Fruit fly (Drosophila melanogaster) whole organism, embryonic: ENCODE measurements around the gene CG3224.

ENCODE experiments used
- Bdp1 ChIP-seq: fragments of 200-800 bp; sonication (Bioruptor generic); optimal IDR thresholded peaks from 3 replicates; lab custom pipeline; 2016; ENCODE audit warnings: missing biosample characterization, missing genetic modification characterization
- CG10147 ChIP-seq: fragments of 200-800 bp; sonication (Bioruptor generic); optimal IDR thresholded peaks from 2 replicates; lab custom pipeline; 2019; ENCODE audit warnings: missing biosample characterization, mild to moderate bottlenecking, missing genetic modification characterization, moderate library complexity
- CG10267 ChIP-seq: fragments of 200-800 bp; sonication (Bioruptor generic); optimal IDR thresholded peaks from 2 replicates; lab custom pipeline; 2018; ENCODE audit warnings: missing biosample characterization, mild to moderate bottlenecking, missing genetic modification characterization, moderate library complexity
- CG10959 ChIP-seq: fragments of 200-800 bp; sonication (Bioruptor generic); IDR thresholded peaks from 2 replicates; pipeline ENCODE4 v1.3.6; 2022; ENCODE audit warnings: missing biosample characterization, missing genetic modification characterization
- CG14441 ChIP-seq: fragments of 200-800 bp; sonication (Bioruptor generic); IDR thresholded peaks from 2 replicates; pipeline ENCODE4 v1.3.6; 2022; ENCODE audit warnings: missing biosample characterization, missing genetic modification characterization
- CG15696 ChIP-seq: fragments of 200-800 bp; sonication (Bioruptor generic); optimal IDR thresholded peaks from 2 replicates; lab custom pipeline; 2019; ENCODE audit warnings: missing biosample characterization, mild to moderate bottlenecking, missing genetic modification characterization, moderate library complexity
- CG1602 ChIP-seq: fragments of 200-800 bp; sonication (Bioruptor generic); optimal IDR thresholded peaks from 3 replicates; lab custom pipeline; 2016; ENCODE audit warnings: missing biosample characterization, missing genetic modification characterization
- CG17802 ChIP-seq: fragments of 200-800 bp; sonication (Bioruptor generic); optimal IDR thresholded peaks from 2 replicates; lab custom pipeline; 2018; ENCODE audit warnings: missing biosample characterization, mild to moderate bottlenecking, missing genetic modification characterization, moderate library complexity
- CG3407 ChIP-seq: fragments of 200-800 bp; sonication (Bioruptor generic); optimal IDR thresholded peaks from 2 replicates; lab custom pipeline; 2018; ENCODE audit warnings: missing biosample characterization, mild to moderate bottlenecking, missing genetic modification characterization
- CG34376 ChIP-seq: fragments of 200-800 bp; sonication (Bioruptor generic); optimal IDR thresholded peaks from 2 replicates; lab custom pipeline; 2018; ENCODE audit warnings: missing biosample characterization, mild to moderate bottlenecking, missing genetic modification characterization
- CG3995 ChIP-seq: fragments of 200-800 bp; sonication (Bioruptor generic); optimal IDR thresholded peaks from 3 replicates; lab custom pipeline; 2016; ENCODE audit warnings: missing biosample characterization, missing genetic modification characterization
- CG4404 ChIP-seq: fragments of 200-800 bp; sonication (Bioruptor generic); IDR thresholded peaks from 2 replicates; pipeline ENCODE4 v1.3.6; 2022; ENCODE audit warnings: missing biosample characterization, missing genetic modification characterization
- CG4730 ChIP-seq: fragments of 200-800 bp; sonication (Bioruptor generic); IDR thresholded peaks from 2 replicates; pipeline ENCODE4 v1.3.6; 2022; ENCODE audit warnings: missing biosample characterization, missing genetic modification characterization
- CG6272 ChIP-seq: fragments of 200-800 bp; sonication (Bioruptor generic); IDR thresholded peaks from 2 replicates; pipeline ENCODE4 v1.3.6; 2022; ENCODE audit warnings: missing biosample characterization, missing genetic modification characterization
- CG7839 ChIP-seq: fragments of 200-800 bp; sonication (Bioruptor generic); optimal IDR thresholded peaks from 3 replicates; lab custom pipeline; 2018; ENCODE audit warnings: missing biosample characterization, mild to moderate bottlenecking, missing genetic modification characterization, moderate library complexity
- CG8281 ChIP-seq: fragments of 200-800 bp; sonication (Bioruptor generic); optimal IDR thresholded peaks from 2 replicates; lab custom pipeline; 2018; ENCODE audit warnings: missing biosample characterization, mild to moderate bottlenecking, missing genetic modification characterization, moderate library complexity
- CG8388 ChIP-seq: fragments of 200-800 bp; sonication (Bioruptor generic); optimal IDR thresholded peaks from 2 replicates; lab custom pipeline; 2019; ENCODE audit warnings: missing biosample characterization, mild to moderate bottlenecking, missing genetic modification characterization, moderate library complexity
- CG8478 ChIP-seq: fragments of >200 bp; optimal IDR thresholded peaks from 2 replicates; lab custom pipeline; 2018
- CG8924 ChIP-seq: fragments of 200-800 bp; optimal IDR thresholded peaks from 3 replicates; lab custom pipeline; 2019; ENCODE audit warnings: missing biosample characterization, mild to moderate bottlenecking, missing genetic modification characterization, moderate library complexity
- CG9215 ChIP-seq: fragments of 200-800 bp; sonication (Bioruptor generic); IDR thresholded peaks from 2 replicates; pipeline ENCODE4 v1.3.6; 2022; ENCODE audit warnings: missing biosample characterization, missing genetic modification characterization
- CG9876 ChIP-seq: fragments of 200-800 bp; sonication (Bioruptor generic); optimal IDR thresholded peaks from 2 replicates; lab custom pipeline; 2016; ENCODE audit warnings: missing biosample characterization, missing genetic modification characterization
- D19B ChIP-seq: fragments of 200-800 bp; sonication (Bioruptor generic); optimal IDR thresholded peaks from 2 replicates; lab custom pipeline; 2017; ENCODE audit warnings: missing biosample characterization, mild to moderate bottlenecking, missing genetic modification characterization
- Dip2 ChIP-seq: fragments of 200-800 bp; sonication (Bioruptor generic); IDR thresholded peaks from 2 replicates; pipeline ENCODE4 v1.3.6; 2022; ENCODE audit warnings: missing biosample characterization, missing genetic modification characterization
- Eip74EF ChIP-seq, 2 experiments: fragments of 200-800 bp in 1 of 2; fragments of >200 bp in 1 of 2; sonication (Bioruptor generic) in 1 of 2; optimal IDR thresholded peaks; 2 replicates each; lab custom pipeline; 2017 to 2019; ENCODE audit warnings: missing biosample characterization in 2 of 2, missing genetic modification characterization in 2 of 2, mild to moderate bottlenecking in 1 of 2, moderate library complexity in 1 of 2
- Ets97D ChIP-seq: fragments of 200-800 bp; sonication (Bioruptor generic); optimal IDR thresholded peaks from 3 replicates; lab custom pipeline; 2016; ENCODE audit warnings: missing biosample characterization, missing genetic modification characterization
- Hand ChIP-seq: fragments of 200-800 bp; sonication (Bioruptor generic); optimal IDR thresholded peaks from 2 replicates; lab custom pipeline; 2017; ENCODE audit warnings: mild to moderate bottlenecking, missing biosample characterization, missing genetic modification reagents, missing genetic modification characterization
- Hr78 ChIP-seq, 2 experiments: fragments of 200-800 bp in 1 of 2; fragments of >200 bp in 1 of 2; sonication (Bioruptor generic) in 1 of 2; optimal IDR thresholded peaks; 2 replicates each; lab custom pipeline; 2017 to 2019; ENCODE audit warnings: missing biosample characterization in 2 of 2, missing genetic modification characterization in 2 of 2, mild to moderate bottlenecking in 1 of 2, moderate library complexity in 1 of 2
- Meics ChIP-seq: fragments of 200-800 bp; sonication (Bioruptor generic); optimal IDR thresholded peaks from 2 replicates; lab custom pipeline; 2017; ENCODE audit warnings: missing biosample characterization, mild to moderate bottlenecking, missing genetic modification characterization
- Oaz ChIP-seq: fragments of 200-800 bp; sonication (Bioruptor generic); IDR thresholded peaks from 2 replicates; pipeline ENCODE4 v1.3.6; 2022; ENCODE audit warnings: missing biosample characterization, missing genetic modification characterization
- Optix ChIP-seq: fragments of 200-800 bp; sonication (Bioruptor generic); IDR thresholded peaks from 3 replicates; pipeline ENCODE4 v1.3.6; 2022; ENCODE audit warnings: missing biosample characterization, missing genetic modification characterization
- Sin3A ChIP-seq: fragments of >200 bp; optimal IDR thresholded peaks from 2 replicates; lab custom pipeline; 2018
- Sry-β ChIP-seq: fragments of 200-800 bp; sonication (Bioruptor generic); optimal IDR thresholded peaks from 2 replicates; lab custom pipeline; 2018; ENCODE audit warnings: missing biosample characterization, mild to moderate bottlenecking, missing genetic modification characterization, moderate library complexity
- bigmax ChIP-seq: fragments of 200-800 bp; sonication (Bioruptor generic); optimal IDR thresholded peaks from 2 replicates; lab custom pipeline; 2018; ENCODE audit warnings: missing biosample characterization, mild to moderate bottlenecking, missing genetic modification characterization
- bowl ChIP-seq: fragments of 200-800 bp; sonication (Bioruptor generic); IDR thresholded peaks from 2 replicates; pipeline ENCODE4 v1.3.6; 2022; ENCODE audit warnings: missing biosample characterization, missing genetic modification characterization
- cas ChIP-seq: fragments of 200-800 bp; sonication (Bioruptor generic); IDR thresholded peaks from 2 replicates; pipeline ENCODE4 v1.3.6; 2022; ENCODE audit warnings: missing biosample characterization, missing genetic modification characterization
- corto ChIP-seq: fragments of 200-800 bp; sonication (Bioruptor generic); optimal IDR thresholded peaks from 2 replicates; lab custom pipeline; 2016; ENCODE audit warnings: missing biosample characterization, mild to moderate bottlenecking, missing genetic modification characterization, moderate library complexity
- dati ChIP-seq: fragments of 200-800 bp; sonication (Bioruptor generic); IDR thresholded peaks from 2 replicates; pipeline ENCODE4 v1.3.6; 2022; ENCODE audit warnings: missing biosample characterization, missing genetic modification characterization
- fu2 ChIP-seq: fragments of 200-800 bp; sonication (Bioruptor generic); optimal IDR thresholded peaks from 2 replicates; lab custom pipeline; 2016; ENCODE audit warnings: missing biosample characterization, missing genetic modification characterization
- gem ChIP-seq: fragments of 200-800 bp; sonication (Bioruptor generic); optimal IDR thresholded peaks from 2 replicates; lab custom pipeline; 2019; ENCODE audit warnings: missing biosample characterization, mild to moderate bottlenecking, missing genetic modification characterization, moderate library complexity
- gt ChIP-seq: fragments of 200-800 bp; sonication (Bioruptor generic); IDR thresholded peaks from 2 replicates; pipeline ENCODE4 v1.3.6; 2022; ENCODE audit warnings: missing biosample characterization, missing genetic modification characterization
- insv ChIP-seq, 2 experiments: fragments of 200-800 bp; sonication (Bioruptor generic); optimal IDR thresholded peaks; 3 replicates each; lab custom pipeline; 2016 to 2018; ENCODE audit warnings: missing biosample characterization in 2 of 2, missing genetic modification characterization in 2 of 2
- lov ChIP-seq, 2 experiments: fragments of 200-800 bp in 1 of 2; fragments of >200 bp in 1 of 2; sonication (Bioruptor generic) in 1 of 2; IDR thresholded peaks in 1 of 2; optimal IDR thresholded peaks in 1 of 2; 2 replicates in 1 of 2; 3 replicates in 1 of 2; pipeline versions ENCODE4 v1.3.6 to Lab custom; 2017 to 2022; ENCODE audit warnings: missing biosample characterization in 1 of 2, missing genetic modification characterization in 1 of 2
- nom ChIP-seq: fragments of 200-800 bp; sonication (Bioruptor generic); optimal IDR thresholded peaks from 2 replicates; lab custom pipeline; 2017; ENCODE audit warnings: missing biosample characterization, missing genetic modification characterization, mild to moderate bottlenecking, moderate library complexity, missing genetic modification reagents
- pho ChIP-seq: fragments of 200-800 bp; sonication (Bioruptor generic); optimal IDR thresholded peaks from 2 replicates; lab custom pipeline; 2016; ENCODE audit warnings: missing biosample characterization, missing genetic modification characterization
- tin ChIP-seq: fragments of 200-800 bp; sonication (Bioruptor generic); optimal IDR thresholded peaks from 3 replicates; lab custom pipeline; 2016; ENCODE audit warnings: missing biosample characterization, missing genetic modification characterization
- unpg ChIP-seq: fragments of 200-800 bp; sonication (Bioruptor generic); optimal IDR thresholded peaks from 3 replicates; lab custom pipeline; 2018; ENCODE audit warnings: missing biosample characterization, mild to moderate bottlenecking, missing genetic modification characterization, moderate library complexity
- vvl ChIP-seq: fragments of 200-800 bp; sonication (Bioruptor generic); IDR thresholded peaks from 2 replicates; pipeline ENCODE4 v1.3.6; 2022; ENCODE audit warnings: missing biosample characterization, missing genetic modification characterization
- zfh1 ChIP-seq: fragments of 200-800 bp; sonication (Bioruptor generic); IDR thresholded peaks from 3 replicates; pipeline ENCODE4 v1.3.6; 2022; ENCODE audit warnings: missing biosample characterization, missing genetic modification characterization
- zfh2 ChIP-seq: fragments of 200-800 bp; sonication (Bioruptor generic); optimal IDR thresholded peaks from 2 replicates; lab custom pipeline; 2016; ENCODE audit warnings: missing biosample characterization, missing genetic modification characterization

CG3224 gene

DNA sequence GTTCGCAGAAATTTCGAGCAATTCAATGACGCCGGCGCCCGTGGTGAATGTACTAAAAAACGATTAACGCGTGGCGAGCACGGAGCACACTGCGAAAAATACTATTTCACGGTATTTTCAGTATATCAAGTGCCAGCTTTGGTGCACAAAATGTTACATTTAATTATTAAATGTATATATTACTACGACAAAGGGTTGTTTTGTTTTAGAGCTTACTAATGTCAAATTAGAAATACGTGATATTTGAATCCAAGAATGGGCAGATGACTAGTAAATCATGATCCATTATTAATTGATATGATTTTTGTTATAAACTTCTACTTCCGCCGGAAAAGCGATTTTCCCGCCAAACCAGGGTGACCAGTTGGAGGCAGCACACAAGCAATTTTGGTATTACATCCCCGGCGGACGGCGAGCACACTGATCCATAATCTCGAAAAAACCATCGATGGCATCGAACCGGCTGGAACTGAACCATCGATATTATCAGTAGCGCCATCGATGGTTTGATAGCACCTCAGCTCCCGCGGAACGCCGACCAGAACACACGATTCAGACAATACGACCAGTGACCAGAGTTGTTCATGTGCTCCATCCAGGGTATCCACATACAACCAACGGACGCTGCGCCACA, 6.9 kb downstream of the CG3224 start, which contains the start of the genes CG3226 and Cdc7 (continued):
- peak; percentile 59 for TF ChIP-seq CG3407 (GFP tag; lab: Kevin White, UChicago)
- TF ChIP-seq unpg (GFP tag; lab: Kevin White, UChicago), result peak; percentile 63
- no peak for TF ChIP-seq Hr78 (GFP tag; optimal IDR thresholded peaks at IDR 0.05; lab: Kevin White, UChicago)
- TF ChIP-seq Sin3A (lab: Kevin White, UChicago), result peak; percentile 78
- no peak for TF ChIP-seq cas (GFP tag; lab: Robert Waterston, UW)
- no peak for TF ChIP-seq corto (GFP tag; lab: Kevin White, UChicago)
- TF ChIP-seq bowl (GFP tag; lab: Robert Waterston, UW), result no peak
- TF ChIP-seq CG9876, result peak; percentile 49
- peak; percentile 72 for TF ChIP-seq CG3995
- TF ChIP-seq CG8924 (tag; lab: Kevin White, UChicago), result peak; percentile 70
- TF ChIP-seq CG8478 (lab: Kevin White, UChicago), result no peak
- peak; percentile 75 for TF ChIP-seq CG10267
- TF ChIP-seq CG15696 (tag; lab: Kevin White, UChicago), result peak; percentile 10
- TF ChIP-seq Ets97D (GFP tag; lab: Kevin White, UChicago), result peak; percentile 98
- no peak for TF ChIP-seq Oaz
- peak; percentile 47 for TF ChIP-seq CG8281 (tag; lab: Kevin White, UChicago)
- TF ChIP-seq Bdp1, result peak; percentile 48
- peak; percentile 53 for TF ChIP-seq nom (GFP tag; lab: Kevin White, UChicago)
- no peak for TF ChIP-seq CG1602 (GFP tag; lab: Kevin White, UChicago)
- TF ChIP-seq CG6272, result 0 out of 2 replicates have a peak, but pooled peaks have one; percentile 25
- TF ChIP-seq Optix (GFP tag; lab: Robert Waterston, UW), result no peak
- TF ChIP-seq CG10959 (GFP tag; lab: Robert Waterston, UW), result no peak
- peak; percentile 65 for TF ChIP-seq Hand (GFP tag; lab: Kevin White, UChicago)
- TF ChIP-seq CG14441 (GFP tag; lab: Robert Waterston, UW), result peak; percentile 44; the same call in 1 of the 2 replicates
- TF ChIP-seq CG9215 (GFP tag; lab: Robert Waterston, UW), result no peak
- TF ChIP-seq Eip74EF (GFP tag; optimal IDR thresholded peaks at IDR 0.05; lab: Kevin White, UChicago), result peak in 1 of 2 experiments; percentile 62
- TF ChIP-seq lov (optimal IDR thresholded peaks at IDR 0.05; lab: Kevin White, UChicago), result no peak
- 0 out of 3 replicates have a peak, but pooled peaks have one; percentile 46 for TF ChIP-seq lov (GFP tag; IDR thresholded peaks at IDR 0.05; lab: Robert Waterston, UW)
- 0 out of 2 replicates have a peak, but pooled peaks have one; percentile 35 for TF ChIP-seq dati (GFP tag; lab: Robert Waterston, UW)
- TF ChIP-seq zfh2, result no peak
- TF ChIP-seq gt (GFP tag; lab: Robert Waterston, UW), result no peak
- TF ChIP-seq CG10147 (GFP tag; lab: Kevin White, UChicago), result peak; percentile 65
- TF ChIP-seq CG17802 (tag; lab: Kevin White, UChicago), result peak; percentile 38
- TF ChIP-seq insv (GFP tag; optimal IDR thresholded peaks at IDR 0.05; lab: Kevin White, UChicago), result peak in 1 of 2 experiments; percentile 66
- TF ChIP-seq CG4730 (GFP tag; lab: Robert Waterston, UW), result 0 out of 2 replicates have a peak, but pooled peaks have one; percentile 26
- peak; percentile 61 for TF ChIP-seq D19B (GFP tag; lab: Kevin White, UChicago)
- peak; percentile 68 for TF ChIP-seq CG7839 (tag; lab: Kevin White, UChicago)
- TF ChIP-seq CG4404 (GFP tag; lab: Robert Waterston, UW), result no peak
- peak; percentile 61 for TF ChIP-seq CG8388
- peak; percentile 0 for TF ChIP-seq fu2 (GFP tag; lab: Kevin White, UChicago)
- no peak for TF ChIP-seq bigmax (GFP tag; lab: Kevin White, UChicago)
- TF ChIP-seq CG34376 (GFP tag; lab: Kevin White, UChicago), result peak; percentile 93
- TF ChIP-seq tin (GFP tag; lab: Kevin White, UChicago), result peak; percentile 31
- TF ChIP-seq vvl (GFP tag; lab: Robert Waterston, UW), result peak; percentile 78
- peak; percentile 65 for TF ChIP-seq gem (tag; lab: Kevin White, UChicago)
- no peak for TF ChIP-seq Dip2 (GFP tag; lab: Robert Waterston, UW)
- peak; percentile 68 for TF ChIP-seq zfh1 (GFP tag; lab: Robert Waterston, UW)
- peak; percentile 58 for TF ChIP-seq pho (GFP tag; lab: Kevin White, UChicago)
- peak; percentile 48 for TF ChIP-seq Sry-β (GFP tag; lab: Kevin White, UChicago)
- TF ChIP-seq Meics (GFP tag; lab: Kevin White, UChicago), result peak; percentile 89
